Fruit fly (Drosophila melanogaster) whole organism, embryonic: ENCODE measurements around the gene CG14431.
A peak's percentile ranks its signal among the peaks of the same experiment; 100 is the strongest.

Experiments used
- B-H2 ChIP-seq: fragments of 200-800 bp; sonication (Bioruptor generic); optimal IDR thresholded peaks from 2 replicates; lab custom pipeline; 2018; ENCODE audit warnings: missing biosample characterization, mild to moderate bottlenecking, missing genetic modification characterization
- CG10565 ChIP-seq: fragments of 200-800 bp; sonication (Bioruptor generic); optimal IDR thresholded peaks from 3 replicates; lab custom pipeline; 2016; ENCODE audit warnings: missing biosample characterization, mild to moderate bottlenecking, missing genetic modification characterization
- CG12219 ChIP-seq: fragments of 200-800 bp; sonication (Bioruptor generic); optimal IDR thresholded peaks from 3 replicates; lab custom pipeline; 2018; ENCODE audit warnings: missing biosample characterization, mild to moderate bottlenecking, missing genetic modification characterization
- CG1233 ChIP-seq: fragments of 200-800 bp; sonication (Bioruptor generic); optimal IDR thresholded peaks from 4 replicates; lab custom pipeline; 2018; ENCODE audit warnings: missing biosample characterization, mild to moderate bottlenecking, missing genetic modification characterization
- CG12659 ChIP-seq: fragments of 200-800 bp; sonication (Bioruptor generic); optimal IDR thresholded peaks from 3 replicates; lab custom pipeline; 2017; ENCODE audit warnings: mild to moderate bottlenecking, missing biosample characterization, missing genetic modification reagents, missing genetic modification characterization
- CG13424 ChIP-seq: fragments of 200-800 bp; sonication (Bioruptor generic); optimal IDR thresholded peaks from 2 replicates; lab custom pipeline; 2019; ENCODE audit warnings: missing biosample characterization, mild to moderate bottlenecking, missing genetic modification characterization, moderate library complexity
- CG14667 ChIP-seq: fragments of 200-800 bp; sonication (Bioruptor generic); IDR thresholded peaks from 2 replicates; pipeline ENCODE4 v1.3.6; 2022; ENCODE audit warnings: missing biosample characterization, missing genetic modification characterization
- CG15073 ChIP-seq: fragments of 200-800 bp; sonication (Bioruptor generic); optimal IDR thresholded peaks from 2 replicates; lab custom pipeline; 2016; ENCODE audit warnings: missing biosample characterization, missing genetic modification characterization
- CG15601 ChIP-seq: fragments of 200-800 bp; sonication (Bioruptor generic); optimal IDR thresholded peaks from 3 replicates; lab custom pipeline; 2019; ENCODE audit warnings: missing biosample characterization, mild to moderate bottlenecking, missing genetic modification characterization, moderate library complexity
- CG16863 ChIP-seq: fragments of 200-800 bp; sonication (Bioruptor generic); optimal IDR thresholded peaks from 3 replicates; lab custom pipeline; 2016; ENCODE audit warnings: missing biosample characterization, missing genetic modification characterization
- CG32532 ChIP-seq: fragments of 200-800 bp; sonication (Bioruptor generic); IDR thresholded peaks from 2 replicates; pipeline ENCODE4 v1.3.6; 2022; ENCODE audit warnings: missing biosample characterization, missing genetic modification characterization
- CG3407 ChIP-seq: fragments of 200-800 bp; sonication (Bioruptor generic); optimal IDR thresholded peaks from 2 replicates; lab custom pipeline; 2018; ENCODE audit warnings: missing biosample characterization, mild to moderate bottlenecking, missing genetic modification characterization
- CG34422 ChIP-seq: fragments of 200-800 bp; sonication (Bioruptor generic); IDR thresholded peaks from 3 replicates; pipeline ENCODE4 v1.3.6; 2022; ENCODE audit warnings: missing biosample characterization, missing genetic modification characterization
- CG42726 ChIP-seq: fragments of 200-800 bp; sonication (Bioruptor generic); IDR thresholded peaks from 2 replicates; pipeline ENCODE4 v1.3.6; 2022; ENCODE audit warnings: missing biosample characterization, missing genetic modification characterization; ENCODE audit not compliant: partially characterized antibody
- CG4424 ChIP-seq: fragments of 200-800 bp; sonication (Bioruptor generic); optimal IDR thresholded peaks from 3 replicates; lab custom pipeline; 2016; ENCODE audit warnings: missing biosample characterization, missing genetic modification characterization
- CG4820 ChIP-seq: fragments of 200-800 bp; sonication (Bioruptor generic); optimal IDR thresholded peaks from 3 replicates; lab custom pipeline; 2016; ENCODE audit warnings: missing biosample characterization, missing genetic modification characterization
- CG6813 ChIP-seq: fragments of 200-800 bp; sonication (Bioruptor generic); optimal IDR thresholded peaks from 2 replicates; lab custom pipeline; 2017; ENCODE audit warnings: missing biosample characterization, missing genetic modification characterization, mild to moderate bottlenecking, moderate library complexity, missing genetic modification reagents
- CG7271 ChIP-seq: fragments of 200-800 bp; sonication (Bioruptor generic); optimal IDR thresholded peaks from 2 replicates; lab custom pipeline; 2018; ENCODE audit warnings: missing biosample characterization, mild to moderate bottlenecking, missing genetic modification characterization, moderate library complexity
- CG7745 ChIP-seq: fragments of 200-800 bp; sonication (Bioruptor generic); optimal IDR thresholded peaks from 2 replicates; lab custom pipeline; 2018; ENCODE audit warnings: missing biosample characterization, mild to moderate bottlenecking, missing genetic modification characterization, moderate library complexity
- CG7963 ChIP-seq: fragments of 200-800 bp; sonication (Bioruptor generic); IDR thresholded peaks from 3 replicates; pipeline ENCODE4 v1.3.6; 2022; ENCODE audit warnings: missing biosample characterization, missing genetic modification characterization; ENCODE audit not compliant: partially characterized antibody
- CG9609 ChIP-seq: fragments of 200-800 bp; sonication (Bioruptor generic); optimal IDR thresholded peaks from 3 replicates; lab custom pipeline; 2016; ENCODE audit warnings: missing biosample characterization, missing genetic modification characterization
- CHES-1-like ChIP-seq: fragments of 200-800 bp; sonication (Bioruptor generic); optimal IDR thresholded peaks from 2 replicates; lab custom pipeline; 2016; ENCODE audit warnings: missing biosample characterization, missing genetic modification characterization
- Dbx ChIP-seq: fragments of 200-800 bp; sonication (Bioruptor generic); IDR thresholded peaks from 3 replicates; pipeline ENCODE4 v1.3.6; 2022; ENCODE audit warnings: missing biosample characterization, missing genetic modification characterization
- H2.0 ChIP-seq: fragments of 200-800 bp; sonication (Bioruptor generic); IDR thresholded peaks from 2 replicates; pipeline ENCODE4 v1.3.6; 2022; ENCODE audit warnings: missing biosample characterization, missing genetic modification characterization
- HLH54F ChIP-seq: fragments of 200-800 bp; sonication (Bioruptor generic); optimal IDR thresholded peaks from 3 replicates; lab custom pipeline; 2016; ENCODE audit warnings: missing biosample characterization, missing genetic modification characterization
- MTF-1 ChIP-seq: fragments of 200-800 bp; sonication (Bioruptor generic); optimal IDR thresholded peaks from 2 replicates; lab custom pipeline; 2018; ENCODE audit warnings: missing biosample characterization, mild to moderate bottlenecking, missing genetic modification characterization, borderline replicate concordance
- NFAT ChIP-seq: fragments of 200-800 bp; sonication (Bioruptor generic); IDR thresholded peaks from 2 replicates; pipeline ENCODE4 v1.3.6; 2022; ENCODE audit warnings: missing biosample characterization, missing genetic modification characterization
- Oaz ChIP-seq: fragments of 200-800 bp; sonication (Bioruptor generic); IDR thresholded peaks from 2 replicates; pipeline ENCODE4 v1.3.6; 2022; ENCODE audit warnings: missing biosample characterization, missing genetic modification characterization
- Pdp1 ChIP-seq, 2 experiments: fragments of 200-800 bp; sonication (Bioruptor generic); optimal IDR thresholded peaks; 3 replicates each; lab custom pipeline; 2016; ENCODE audit warnings: missing biosample characterization in 2 of 2, missing genetic modification characterization in 2 of 2, mild to moderate bottlenecking in 1 of 2, moderate library complexity in 1 of 2
- Tbp ChIP-seq: fragments of >200 bp; optimal IDR thresholded peaks from 2 replicates; lab custom pipeline; 2018; ENCODE audit warnings: missing biosample characterization, missing genetic modification characterization
- Xbp1 ChIP-seq: fragments of 200-800 bp; sonication (Bioruptor generic); optimal IDR thresholded peaks from 3 replicates; lab custom pipeline; 2016; ENCODE audit warnings: missing biosample characterization, mild to moderate bottlenecking, missing genetic modification characterization
- ac ChIP-seq: fragments of 200-800 bp; sonication (Bioruptor generic); optimal IDR thresholded peaks from 3 replicates; lab custom pipeline; 2017; ENCODE audit warnings: missing biosample characterization, mild to moderate bottlenecking, missing genetic modification characterization
- amos ChIP-seq: fragments of 200-800 bp; sonication (Bioruptor generic); IDR thresholded peaks from 2 replicates; pipeline ENCODE4 v1.3.6; 2022; ENCODE audit warnings: missing biosample characterization, missing genetic modification characterization; ENCODE audit not compliant: partially characterized antibody
- bsh ChIP-seq, 2 experiments: fragments of 200-800 bp; sonication (Bioruptor generic); optimal IDR thresholded peaks; 2 replicates each; lab custom pipeline; 2017 to 2018; ENCODE audit warnings: mild to moderate bottlenecking in 2 of 2, missing biosample characterization in 2 of 2, missing genetic modification characterization in 2 of 2, moderate library complexity in 1 of 2
- ci ChIP-seq: fragments of 200-800 bp; sonication (Bioruptor generic); IDR thresholded peaks from 3 replicates; pipeline ENCODE4 v1.3.6; 2022; ENCODE audit warnings: missing biosample characterization, missing genetic modification characterization
- dan ChIP-seq: fragments of 200-800 bp; sonication (Bioruptor generic); IDR thresholded peaks from 2 replicates; pipeline ENCODE4 v1.3.6; 2022; ENCODE audit warnings: missing biosample characterization, missing genetic modification characterization
- danr ChIP-seq: fragments of 200-800 bp; sonication (Bioruptor generic); IDR thresholded peaks from 2 replicates; pipeline ENCODE4 v1.3.6; 2022; ENCODE audit warnings: missing biosample characterization, missing genetic modification characterization
- ind ChIP-seq: fragments of 200-800 bp; sonication (Bioruptor generic); optimal IDR thresholded peaks from 3 replicates; lab custom pipeline; 2016; ENCODE audit warnings: missing biosample characterization, missing genetic modification characterization
- inv ChIP-seq: fragments of 200-800 bp; sonication (Bioruptor generic); IDR thresholded peaks from 2 replicates; pipeline ENCODE4 v1.3.6; 2022; ENCODE audit warnings: missing biosample characterization, missing genetic modification characterization; ENCODE audit not compliant: partially characterized antibody
- nmo ChIP-seq: fragments of 200-800 bp; sonication (Bioruptor generic); optimal IDR thresholded peaks from 2 replicates; lab custom pipeline; 2018; ENCODE audit warnings: missing biosample characterization, mild to moderate bottlenecking, missing genetic modification characterization, moderate library complexity
- nom ChIP-seq: fragments of 200-800 bp; sonication (Bioruptor generic); optimal IDR thresholded peaks from 2 replicates; lab custom pipeline; 2017; ENCODE audit warnings: missing biosample characterization, missing genetic modification characterization, mild to moderate bottlenecking, moderate library complexity, missing genetic modification reagents
- peb ChIP-seq: fragments of 200-800 bp; sonication (Bioruptor generic); IDR thresholded peaks from 2 replicates; pipeline ENCODE4 v1.3.6; 2022; ENCODE audit warnings: missing biosample characterization, missing genetic modification characterization
- pum ChIP-seq: fragments of 200-800 bp; sonication (Bioruptor generic); optimal IDR thresholded peaks from 2 replicates; lab custom pipeline; 2016; ENCODE audit warnings: missing biosample characterization, missing genetic modification characterization
- schlank ChIP-seq: fragments of 200-800 bp; sonication (Bioruptor generic); optimal IDR thresholded peaks from 2 replicates; lab custom pipeline; 2018; ENCODE audit warnings: missing biosample characterization, mild to moderate bottlenecking, missing genetic modification characterization
- sd ChIP-seq: fragments of 200-800 bp; sonication (Bioruptor generic); optimal IDR thresholded peaks from 3 replicates; lab custom pipeline; 2018; ENCODE audit warnings: missing biosample characterization, mild to moderate bottlenecking, missing genetic modification characterization, moderate library complexity
- trem ChIP-seq: fragments of 200-800 bp; optimal IDR thresholded peaks from 3 replicates; lab custom pipeline; 2019; ENCODE audit warnings: missing biosample characterization, mild to moderate bottlenecking, missing genetic modification characterization, moderate library complexity
- tup ChIP-seq: fragments of 200-800 bp; sonication (Bioruptor generic); optimal IDR thresholded peaks from 2 replicates; lab custom pipeline; 2016; ENCODE audit warnings: missing biosample characterization, mild to moderate bottlenecking, missing genetic modification characterization, moderate library complexity
- vfl ChIP-seq: fragments of 200-800 bp; sonication (Bioruptor generic); optimal IDR thresholded peaks from 2 replicates; lab custom pipeline; 2016; ENCODE audit warnings: missing biosample characterization, missing genetic modification characterization
- wek ChIP-seq: fragments of 200-800 bp; sonication (Bioruptor generic); optimal IDR thresholded peaks from 3 replicates; lab custom pipeline; 2018; ENCODE audit warnings: missing biosample characterization, mild to moderate bottlenecking, missing genetic modification characterization, moderate library complexity

The CG14431 gene

dm6 chrX:6994473-6995179 is 86.5 kb downstream of the CG14431 start (continued):
- TF ChIP-seq trem (tag; lab: Kevin White, UChicago) (no peak), Oaz (no peak), CG15601 (peak; percentile 42), B-H2 (no peak), CG12219 (GFP tag; lab: Kevin White, UChicago) (no peak), CG1233 (GFP tag; lab: Kevin White, UChicago) (peak; percentile 6), NFAT (GFP tag; lab: Robert Waterston, UW) (no peak), Xbp1 (GFP tag; lab: Kevin White, UChicago) (no peak), CG3407 (peak; percentile 19), HLH54F (GFP tag; lab: Kevin White, UChicago) (no peak), peb (GFP tag; lab: Robert Waterston, UW) (no peak), danr (GFP tag; lab: Robert Waterston, UW) (no peak), CG4820 (GFP tag; lab: Kevin White, UChicago) (no peak), nmo (GFP tag; lab: Kevin White, UChicago) (no peak), H2.0 (GFP tag; lab: Robert Waterston, UW) (no peak), MTF-1 (no peak), wek (GFP tag; lab: Kevin White, UChicago) (peak; percentile 43), CG13424 (peak; percentile 20), ac (GFP tag; lab: Kevin White, UChicago) (no peak), ci (GFP tag; lab: Robert Waterston, UW) (0 out of 3 replicates have a peak, but pooled peaks have one; percentile 22), CG7745 (tag; lab: Kevin White, UChicago) (peak; percentile 26), CG12659 (no peak), ind (GFP tag; lab: Kevin White, UChicago) (no peak), CG6813 (GFP tag; lab: Kevin White, UChicago) (peak; percentile 40), schlank (peak; percentile 4), CG14667 (GFP tag; lab: Robert Waterston, UW) (no peak), CG15073 (GFP tag; lab: Kevin White, UChicago) (no peak), dan (GFP tag; lab: Robert Waterston, UW) (no peak), CG9609 (GFP tag; lab: Kevin White, UChicago) (no peak), CG4424 (GFP tag; lab: Kevin White, UChicago) (no peak), inv (GFP tag; lab: Robert Waterston, UW) (no peak), amos (GFP tag; lab: Robert Waterston, UW) (no peak), CHES-1-like (GFP tag; lab: Kevin White, UChicago) (no peak), Tbp (GFP tag; lab: Kevin White, UChicago) (no peak), nom (peak; percentile 77), sd (tag; lab: Kevin White, UChicago) (peak; percentile 79), pum (no peak), Dbx (GFP tag; lab: Robert Waterston, UW) (no peak), CG32532 (no peak), tup (GFP tag; lab: Kevin White, UChicago) (no peak), bsh (GFP tag; optimal IDR thresholded peaks at IDR 0.05; lab: Kevin White, UChicago) (peak in 1 of 2 experiments; percentile 3), CG10565 (GFP tag; lab: Kevin White, UChicago) (no peak), CG7963 (GFP tag; lab: Robert Waterston, UW) (no peak), CG16863 (GFP tag; lab: Kevin White, UChicago) (no peak), vfl (GFP tag; lab: Kevin White, UChicago) (no peak), CG34422 (GFP tag; lab: Robert Waterston, UW) (no peak), Pdp1 (GFP tag; optimal IDR thresholded peaks at IDR 0.05; lab: Kevin White, UChicago) (peak in 1 of 2 experiments; percentile 22), CG7271 (no peak), CG42726 (GFP tag; lab: Robert Waterston, UW) (no peak)
